Worm (Caenorhabditis elegans) whole organism, young adult: ENCODE results near the gene W07G4.7.

Source experiments
- F39B2.1 ChIP-seq: fragments of 200-800 bp; sonication (Bioruptor generic); IDR thresholded peaks from 2 replicates; pipeline ENCODE4 v1.3.6; 2022; ENCODE audit warnings: missing genetic modification reagents, missing genetic modification characterization, missing compliant biosample characterization
- F49E8.2 ChIP-seq: sonication (generic microtip); optimal IDR thresholded peaks from 3 replicates; lab custom pipeline; 2017; ENCODE audit warnings: missing genetic modification characterization, mild to moderate bottlenecking, missing compliant biosample characterization, antibody characterized with exemption, moderate library complexity; ENCODE audit not compliant: insufficient read depth
- madf-8 ChIP-seq: fragments of 200-800 bp; sonication (Bioruptor generic); conservative IDR thresholded peaks from 2 replicates; pipeline ENCODE4 v1.3.6; 2022; ENCODE audit warnings: missing genetic modification reagents, missing genetic modification characterization, missing compliant biosample characterization
- ztf-6 ChIP-seq: fragments of 200-800 bp; sonication (Bioruptor generic); IDR thresholded peaks from 2 replicates; pipeline ENCODE4 v1.3.6; 2022; ENCODE audit warnings: missing genetic modification reagents, missing genetic modification characterization, missing compliant biosample characterization

DNA sequence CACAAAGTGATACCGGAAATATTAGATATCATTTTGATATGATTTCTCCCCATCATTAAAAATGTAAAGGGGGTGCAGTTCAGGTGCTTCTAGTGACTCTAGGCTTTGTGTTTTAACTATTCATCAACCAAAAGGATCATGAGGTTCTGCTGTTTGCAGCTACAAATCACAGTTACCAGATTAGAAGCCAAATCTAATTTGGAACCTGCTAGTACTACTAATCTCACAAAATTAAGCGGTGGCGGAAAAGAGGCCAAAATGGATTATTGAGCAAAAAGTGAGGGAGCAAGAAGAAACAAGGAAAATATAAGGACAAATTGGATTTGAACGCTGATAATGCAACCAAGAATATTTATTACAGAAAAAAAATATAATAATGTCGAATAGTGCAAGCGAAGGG, 39.6 kb upstream of the W07G4.7 start:
- TF ChIP-seq ztf-6 (GFP tag; lab: Robert Waterston, UW) (no peak), F39B2.1 (GFP tag; lab: Robert Waterston, UW) (no peak), F49E8.2 (tag; lab: Kevin White, UChicago) (no peak), madf-8 (no peak)
